Worm (Caenorhabditis elegans) whole organism, young adult: ENCODE measurements around the gene ctl-2.

Experiments
- F49E8.2 ChIP-seq: sonication (generic microtip); optimal IDR thresholded peaks from 3 replicates; lab custom pipeline; 2017; ENCODE audit warnings: missing genetic modification characterization, mild to moderate bottlenecking, missing compliant biosample characterization, antibody characterized with exemption, moderate library complexity; ENCODE audit not compliant: insufficient read depth
- let-526 ChIP-seq: fragments of 200-800 bp; sonication (Bioruptor generic); IDR thresholded peaks from 2 replicates; pipeline ENCODE4 v1.3.6; 2022; ENCODE audit warnings: missing genetic modification reagents, missing genetic modification characterization, missing compliant biosample characterization

Gene ctl-2

ce11 chrII:14250147-14250965 is 51.5 kb downstream of the ctl-2 start, which contains the start of gene hmg-1.1 (continued):
- no peak for TF ChIP-seq F49E8.2 (tag; lab: Kevin White, UChicago)
- 0 out of 2 replicates have a peak, but pooled peaks have one; percentile 38 for TF ChIP-seq let-526 (GFP tag; lab: Robert Waterston, UW)
